Worm (Caenorhabditis elegans): ENCODE results near the gene T07D3.2.

T07D3.2 gene

ce11 chrII:937265-937664 lies 35.5 kb downstream of the T07D3.2 start:
- TF ChIP-seq unc-62 (GFP tag; optimal IDR thresholded peaks at IDR 0.05 in 1 of 2) = peak in 1 of 2 experiments; percentile 28
- no peak for TF ChIP-seq unc-62 (tag; optimal IDR thresholded peaks at IDR 0.05)
- no peak for TF ChIP-seq egl-43 (GFP tag; IDR thresholded peaks at IDR 0.05)
- TF ChIP-seq aha-1 (tag) = peak; percentile 23

- TF ChIP-seq ztf-11 (tag; optimal IDR thresholded peaks at IDR 0.05) (no peak), skn-1 (tag; optimal IDR thresholded peaks at IDR 0.05) (no peak), nhr-102 (tag; optimal IDR thresholded peaks at IDR 0.05) (no peak), nhr-10 (tag; optimal IDR thresholded peaks at IDR 0.05) (no peak), ceh-62 (tag; optimal IDR thresholded peaks at IDR 0.05) (no peak), zip-11 (GFP tag; IDR thresholded peaks at IDR 0.05) (no peak), dpl-1 (GFP tag; optimal IDR thresholded peaks at IDR 0.05) (no peak), lsy-2 (tag; optimal IDR thresholded peaks at IDR 0.05) (no peak), mdl-1 (tag; optimal IDR thresholded peaks at IDR 0.05) (no peak), ceh-44 (GFP tag; IDR thresholded peaks at IDR 0.05) (no peak), zfp-2 (tag; optimal IDR thresholded peaks at IDR 0.05) (no peak), hmg-1.1 (GFP tag; IDR thresholded peaks at IDR 0.05) (no peak), pqm-1 (tag; optimal IDR thresholded peaks at IDR 0.05) (no peak), snpc-4 (tag; optimal IDR thresholded peaks at IDR 0.05) (no peak), mep-1 (tag; optimal IDR thresholded peaks at IDR 0.05) (no peak), ZK546.5 (tag; optimal IDR thresholded peaks at IDR 0.05) (no peak), ceh-32 (tag; optimal IDR thresholded peaks at IDR 0.05; ENCODE audit: poor library complexity) (no peak), Y75B8A.6 (GFP tag; IDR thresholded peaks at IDR 0.05) (no peak), nhr-42 (GFP tag; IDR thresholded peaks at IDR 0.05) (no peak)
Measured at ce11 chrII:938549-938948, 36.8 kb downstream of the T07D3.2 start, which contains the start of gene R07C3.3. R07C3.3 (plus strand) TSS chrII:938849.

ce11 chrII:940779-941178 lies 39.0 kb downstream of the T07D3.2 start, which contains the start of gene fbxc-36:
fbxc-36 (plus strand) TSS chrII:940983.
- TF ChIP-seq mxl-3 (GFP tag; optimal IDR thresholded peaks at IDR 0.05) (no peak), nhr-28 (tag; optimal IDR thresholded peaks at IDR 0.05) (peak; percentile 53)

- TF ChIP-seq dmd-6 (GFP tag; IDR thresholded peaks at IDR 0.05) (peak; percentile 81), nhr-102 (tag; optimal IDR thresholded peaks at IDR 0.05) (no peak), ceh-28 (tag; optimal IDR thresholded peaks at IDR 0.05) (no peak), nhr-28 (tag; optimal IDR thresholded peaks at IDR 0.05) (peak; percentile 70), hlh-11 (tag; optimal IDR thresholded peaks at IDR 0.05) (peak; percentile 32), nhr-77 (tag; optimal IDR thresholded peaks at IDR 0.05) (peak; percentile 36), pqm-1 (tag; optimal IDR thresholded peaks at IDR 0.05) (peak; percentile 92)
Measured at ce11 chrII:943773-944172, 42.0 kb downstream of the T07D3.2 start, which contains the start of gene clec-43. clec-43 (plus strand) TSS chrII:944066.

ce11 chrII:948091-948490 lies 46.4 kb downstream of the T07D3.2 start, which contains the start of gene fbxc-32:
fbxc-32 (minus strand) TSS chrII:948191.
- no peak for TF ChIP-seq mdt-29 (GFP tag; IDR thresholded peaks at IDR 0.05)
- no peak for TF ChIP-seq ceh-44 (GFP tag; IDR thresholded peaks at IDR 0.05)
- no peak for TF ChIP-seq ZK337.2 (GFP tag; IDR thresholded peaks at IDR 0.05)
- TF ChIP-seq zfp-2 (tag; optimal IDR thresholded peaks at IDR 0.05) = no peak
- no peak for TF ChIP-seq pha-4 (GFP tag; IDR thresholded peaks at IDR 0.05)
- no peak for TF ChIP-seq pha-4 (tag; optimal IDR thresholded peaks at IDR 0.05)

ce11 chrII:950374-950773 lies 48.6 kb downstream of the T07D3.2 start:
- TF ChIP-seq ceh-32 (tag; optimal IDR thresholded peaks at IDR 0.05; ENCODE audit: poor library complexity) (no peak), attf-4 (tag; optimal IDR thresholded peaks at IDR 0.05) (no peak), lin-39 (tag; optimal IDR thresholded peaks at IDR 0.05) (no peak), snpc-4 (tag; optimal IDR thresholded peaks at IDR 0.05) (no peak), unc-130 (GFP tag; optimal IDR thresholded peaks at IDR 0.05) (no peak), dmd-8 (GFP tag; IDR thresholded peaks at IDR 0.05) (no peak), saeg-2 (GFP tag; IDR thresholded peaks at IDR 0.05) (no peak), nhr-76 (tag; optimal IDR thresholded peaks at IDR 0.05) (no peak), nhr-77 (tag; optimal IDR thresholded peaks at IDR 0.05) (no peak), lim-7 (GFP tag; IDR thresholded peaks at IDR 0.05) (no peak), cey-2 (tag; optimal IDR thresholded peaks at IDR 0.05; ENCODE audit: borderline replicate concordance, insufficient read depth) (no peak), mes-2 (tag; optimal IDR thresholded peaks at IDR 0.05; ENCODE audit: poor library complexity, severe bottlenecking) (no peak), skn-1 (tag; optimal IDR thresholded peaks at IDR 0.05) (no peak), mxl-3 (GFP tag; optimal IDR thresholded peaks at IDR 0.05) (no peak), dmd-9 (GFP tag; IDR thresholded peaks at IDR 0.05) (no peak), zfp-2 (tag; optimal IDR thresholded peaks at IDR 0.05) (no peak), F37D6.2 (tag; optimal IDR thresholded peaks at IDR 0.05) (no peak)

Data from whole organism, L4 larva.